Fruit fly (Drosophila melanogaster) whole organism, adult: Measurements from ENCODE around the gene CG4972.

Experiments
- CG12768 ChIP-seq: fragments of 200-800 bp; sonication (Bioruptor generic); optimal IDR thresholded peaks from 2 replicates; lab custom pipeline; 2017; ENCODE audit warnings: missing biosample characterization, missing genetic modification characterization, mild to moderate bottlenecking, moderate library complexity, missing genetic modification reagents
- ovo ChIP-seq: fragments of 200-800 bp; sonication (Bioruptor generic); optimal IDR thresholded peaks from 2 replicates; lab custom pipeline; 2016; ENCODE audit warnings: missing biosample characterization, missing genetic modification characterization

DNA sequence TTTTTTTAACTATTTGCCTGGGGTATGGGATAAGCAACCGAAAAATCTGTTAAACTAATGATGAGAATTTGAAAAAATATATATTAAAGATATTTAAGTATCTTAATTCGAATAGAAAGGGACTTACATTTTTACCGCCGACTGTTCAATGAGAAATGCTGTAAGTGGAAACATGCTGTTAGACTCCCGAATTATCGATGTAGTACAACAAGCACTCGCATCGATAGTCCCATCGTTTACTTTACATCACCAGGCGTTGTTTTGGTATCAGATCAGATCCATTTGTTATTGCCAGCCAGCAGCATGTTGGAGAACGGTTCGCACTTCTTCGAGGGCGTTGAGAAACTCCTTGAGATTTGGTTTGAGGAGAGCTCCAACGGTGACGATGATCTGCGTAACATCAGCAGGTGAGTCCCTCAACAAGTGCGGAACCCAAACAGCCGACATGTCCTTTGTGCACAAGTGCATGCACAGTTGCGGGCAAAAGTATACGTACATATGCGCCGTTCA lies 24.7 kb downstream of the CG4972 start, which contains the start of gene SamDC:
- TF ChIP-seq CG12768 (GFP tag; lab: Kevin White, UChicago) (no peak), ovo (GFP tag; lab: Kevin White, UChicago) (no peak)
